Worm (Caenorhabditis elegans): ENCODE results near the gene gem-1.

DNA sequence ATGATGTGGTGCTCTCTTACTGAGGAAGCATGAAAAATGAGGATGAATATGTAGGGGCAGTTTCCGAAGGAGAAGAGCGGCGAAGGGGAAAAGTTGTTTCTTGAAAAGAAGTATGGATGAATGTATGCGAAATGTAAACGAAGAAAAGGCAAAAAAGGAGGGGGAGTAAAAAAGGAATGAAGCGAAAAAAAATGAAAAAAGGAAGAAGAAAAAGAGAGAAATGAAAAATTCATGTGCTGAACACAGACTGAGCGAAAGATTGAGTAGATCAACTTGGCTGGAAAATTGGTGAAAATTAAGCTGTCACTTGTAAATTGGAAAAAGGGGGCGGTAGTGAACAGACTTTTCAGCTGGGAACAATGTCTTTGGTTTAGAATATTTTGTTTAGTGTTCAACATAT, 11.9 kb downstream of the gem-1 start, which contains the start of gene C49F8.1:
- TF ChIP-seq pes-1 (GFP tag; IDR thresholded peaks at IDR 0.05) = no peak
- TF ChIP-seq ama-1 (optimal IDR thresholded peaks at IDR 0.05) = no peak
- no peak for TF ChIP-seq hmg-4 (GFP tag; optimal IDR thresholded peaks at IDR 0.05)
- no peak for TF ChIP-seq ets-7 (tag; optimal IDR thresholded peaks at IDR 0.05)
- no peak for TF ChIP-seq B0310.2 (tag; optimal IDR thresholded peaks at IDR 0.05)
- no peak for TF ChIP-seq scrt-1 (GFP tag; IDR thresholded peaks at IDR 0.05)
- TF ChIP-seq tra-4 (tag; optimal IDR thresholded peaks at IDR 0.05) = no peak
- TF ChIP-seq tbx-37 (GFP tag; conservative IDR thresholded peaks at IDR 0.05) = no peak
- TF ChIP-seq ceh-13 (GFP tag; optimal IDR thresholded peaks at IDR 0.05) = no peak
- TF ChIP-seq F13C5.2 (tag; optimal IDR thresholded peaks at IDR 0.05) = no peak
- TF ChIP-seq sea-1 (GFP tag; conservative IDR thresholded peaks at IDR 0.05) = no peak
- TF ChIP-seq hmbx-1 (tag; optimal IDR thresholded peaks at IDR 0.05) = no peak
- TF ChIP-seq hnd-1 (tag; optimal IDR thresholded peaks at IDR 0.05) = no peak
- no peak for TF ChIP-seq flt-1 (GFP tag; IDR thresholded peaks at IDR 0.05)

All from whole organism, early embryonic.